Fruit fly (Drosophila melanogaster) whole organism, embryonic: ENCODE measurements around the gene Tbc1d22.

Experiments
- CG15011 ChIP-seq: fragments of 200-800 bp; sonication (Bioruptor generic); optimal IDR thresholded peaks from 3 replicates; lab custom pipeline; 2018; ENCODE audit warnings: missing biosample characterization, mild to moderate bottlenecking, missing genetic modification characterization
- CG1647 ChIP-seq: fragments of 200-800 bp; sonication (Bioruptor generic); optimal IDR thresholded peaks from 3 replicates; lab custom pipeline; 2016; ENCODE audit warnings: missing biosample characterization, missing genetic modification characterization
- CG34422 ChIP-seq: fragments of 200-800 bp; sonication (Bioruptor generic); IDR thresholded peaks from 3 replicates; pipeline ENCODE4 v1.3.6; 2022; ENCODE audit warnings: missing biosample characterization, missing genetic modification characterization
- Oaz ChIP-seq: fragments of 200-800 bp; sonication (Bioruptor generic); IDR thresholded peaks from 2 replicates; pipeline ENCODE4 v1.3.6; 2022; ENCODE audit warnings: missing biosample characterization, missing genetic modification characterization
- odd ChIP-seq: fragments of 200-800 bp; sonication (Bioruptor generic); optimal IDR thresholded peaks from 2 replicates; lab custom pipeline; 2017; ENCODE audit warnings: missing biosample characterization, mild to moderate bottlenecking, missing genetic modification characterization
- pzg ChIP-seq: fragments of 200-800 bp; sonication (Bioruptor generic); optimal IDR thresholded peaks from 3 replicates; lab custom pipeline; 2018; ENCODE audit warnings: missing biosample characterization, mild to moderate bottlenecking, missing genetic modification characterization, moderate library complexity

dm6 chr3R:21112742-21113465 lies 10.9 kb downstream of the Tbc1d22 start:
- TF ChIP-seq CG15011 (no peak), pzg (no peak), odd (peak; percentile 80), CG1647 (GFP tag; lab: Kevin White, UChicago) (peak; percentile 92), Oaz (peak; percentile 60), CG34422 (GFP tag; lab: Robert Waterston, UW) (peak; percentile 88)
